Worm (Caenorhabditis elegans): ENCODE results near the gene rab-30.

The rab-30 gene

ce11 chrIII:10576316-10576715 is 15.9 kb downstream of the rab-30 start:
- 0 out of 2 replicates have a peak, but pooled peaks have one; percentile 28 for TF ChIP-seq hmg-1.2 (GFP tag; IDR thresholded peaks at IDR 0.05)
- peak; percentile 70 for TF ChIP-seq snpc-4 (GFP tag; optimal IDR thresholded peaks at IDR 0.05)
- peak in 3 of 4 experiments; percentile 62 to 95 (median 93) for TF ChIP-seq snpc-4 (tag; optimal IDR thresholded peaks at IDR 0.05)
- TF ChIP-seq snpc-1.1 (tag; optimal IDR thresholded peaks at IDR 0.05; ENCODE audit: insufficient read depth) = peak; percentile 73

DNA sequence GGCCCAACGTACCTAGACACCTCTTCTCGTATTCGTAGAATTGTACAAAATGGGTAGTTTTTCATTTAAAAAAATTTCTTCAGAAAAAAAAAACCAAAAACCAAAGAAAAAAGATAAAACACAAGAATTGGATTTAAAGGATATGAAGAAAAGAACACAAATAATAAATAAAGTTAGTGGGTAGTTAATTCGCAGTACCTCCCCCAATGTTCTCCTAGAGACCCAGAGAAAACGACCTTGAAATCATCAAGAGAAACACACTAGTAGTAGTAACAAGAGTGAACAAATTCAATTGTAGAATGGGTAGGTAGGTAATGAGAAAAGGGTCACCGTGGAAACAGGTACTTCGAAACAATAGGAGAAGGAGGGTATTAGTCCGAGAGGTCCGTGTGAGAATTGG is 17.4 kb downstream of the rab-30 start:
- no peak for TF ChIP-seq Y56A3A.18 (GFP tag; IDR thresholded peaks at IDR 0.05)
- no peak for TF ChIP-seq K11D2.4 (GFP tag; IDR thresholded peaks at IDR 0.05)
- no peak for TF ChIP-seq mel-28 (tag; optimal IDR thresholded peaks at IDR 0.05; ENCODE audit: borderline replicate concordance)
- no peak for TF ChIP-seq B0035.1 (tag; optimal IDR thresholded peaks at IDR 0.05)
- TF ChIP-seq lsl-1 (GFP tag; optimal IDR thresholded peaks at IDR 0.05) = no peak
- no peak for TF ChIP-seq hmg-1.2 (GFP tag; IDR thresholded peaks at IDR 0.05)
- TF ChIP-seq attf-5 (GFP tag; optimal IDR thresholded peaks at IDR 0.05) = no peak
- no peak for TF ChIP-seq nfya-2 (GFP tag; IDR thresholded peaks at IDR 0.05)
- TF ChIP-seq nfya-1 (tag; optimal IDR thresholded peaks at IDR 0.05; ENCODE audit: borderline replicate concordance, insufficient read depth) = no peak
- no peak for TF ChIP-seq atf-7 (tag; optimal IDR thresholded peaks at IDR 0.05)
- no peak for TF ChIP-seq egrh-3 (GFP tag; IDR thresholded peaks at IDR 0.05)
- no peak for TF ChIP-seq somi-1 (GFP tag; optimal IDR thresholded peaks at IDR 0.05)
- no peak for TF ChIP-seq ccch-3 (GFP tag; optimal IDR thresholded peaks at IDR 0.05)
- no peak for TF ChIP-seq pbrm-1 (GFP tag; IDR thresholded peaks at IDR 0.05)
- no peak for TF ChIP-seq mes-4 (tag; optimal IDR thresholded peaks at IDR 0.05)
- TF ChIP-seq lin-35 (GFP tag; optimal IDR thresholded peaks at IDR 0.05) = no peak
- no peak for TF ChIP-seq T07F8.4 (tag; optimal IDR thresholded peaks at IDR 0.05)
- no peak for TF ChIP-seq ceh-79 (tag; optimal IDR thresholded peaks at IDR 0.05)

ce11 chrIII:10578873-10579272 is 18.5 kb downstream of the rab-30 start:
- TF ChIP-seq F37B4.10 (GFP tag; IDR thresholded peaks at IDR 0.05) = no peak
- TF ChIP-seq bed-2 (GFP tag; IDR thresholded peaks at IDR 0.05) = no peak
- no peak for TF ChIP-seq ztf-18 (tag; optimal IDR thresholded peaks at IDR 0.05)
- TF ChIP-seq madf-3 (GFP tag; IDR thresholded peaks at IDR 0.05) = no peak
- TF ChIP-seq let-607 (tag; optimal IDR thresholded peaks at IDR 0.05) = no peak
- TF ChIP-seq unc-62 (GFP tag; optimal IDR thresholded peaks at IDR 0.05) = no peak
- no peak for TF ChIP-seq snpc-1.1 (tag; optimal IDR thresholded peaks at IDR 0.05; ENCODE audit: insufficient read depth)
- TF ChIP-seq snpc-4 (GFP tag; optimal IDR thresholded peaks at IDR 0.05) = no peak
- no peak for TF ChIP-seq snpc-4 (tag; optimal IDR thresholded peaks at IDR 0.05)
- no peak for TF ChIP-seq nhr-120 (GFP tag; IDR thresholded peaks at IDR 0.05)

DNA sequence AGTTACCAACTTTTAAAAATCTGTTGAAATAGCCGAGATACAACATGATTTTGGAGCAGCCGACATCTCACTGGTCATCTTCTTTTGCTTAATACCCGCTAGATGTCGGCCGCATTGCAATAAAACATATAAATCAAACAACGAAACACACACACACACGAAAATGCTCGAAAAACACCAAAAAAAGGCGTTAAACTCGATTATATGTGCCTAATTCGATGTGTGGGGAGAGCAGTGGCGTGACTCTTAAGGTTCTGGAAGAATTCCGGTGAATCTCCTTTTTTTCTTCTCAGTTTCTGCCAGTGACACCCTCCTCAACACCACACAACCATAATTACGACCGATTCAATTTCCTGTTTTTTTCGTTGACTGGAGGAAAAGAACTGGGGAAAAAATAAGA is 19.8 kb downstream of the rab-30 start:
- no peak for TF ChIP-seq snpc-4 (GFP tag; optimal IDR thresholded peaks at IDR 0.05)
- peak in 2 of 4 experiments; percentile 36 to 69 for TF ChIP-seq snpc-4 (tag; optimal IDR thresholded peaks at IDR 0.05)
- no peak for TF ChIP-seq hrde-1 (tag; optimal IDR thresholded peaks at IDR 0.05; ENCODE audit: borderline replicate concordance)

ce11 chrIII:10583483-10583882 is 23.1 kb downstream of the rab-30 start:
- TF ChIP-seq xnd-1 (tag; optimal IDR thresholded peaks at IDR 0.05) (no peak), lin-26 (GFP tag; IDR thresholded peaks at IDR 0.05) (0 out of 2 replicates have a peak, but pooled peaks have one; percentile 25)

Data from whole organism, young adult.